Worm (Caenorhabditis elegans): ENCODE results near the gene qars-1.

The qars-1 gene

ce11 chrIV:15025384-15025783, 12.4 kb upstream of the qars-1 start, which contains the start of gene fcd-2:
Gene fcd-2, plus strand, starts transcription at chrIV:15025710.
- TF ChIP-seq lsy-2 (tag; optimal IDR thresholded peaks at IDR 0.05), result peak in 1 of 2 experiments; percentile 67
- no peak for TF ChIP-seq ama-1 (optimal IDR thresholded peaks at IDR 0.05)
- TF ChIP-seq nhr-25 (tag; optimal IDR thresholded peaks at IDR 0.05), result peak; percentile 22
- TF ChIP-seq lin-13 (GFP tag; optimal IDR thresholded peaks at IDR 0.05), result peak; percentile 63
- peak; percentile 21 for TF ChIP-seq sma-3 (GFP tag; optimal IDR thresholded peaks at IDR 0.05)
- TF ChIP-seq crh-2 (tag; optimal IDR thresholded peaks at IDR 0.05), result peak; percentile 48
- TF ChIP-seq ztf-4 (tag; optimal IDR thresholded peaks at IDR 0.05), result peak; percentile 3
- no peak for TF ChIP-seq sem-4 (tag; optimal IDR thresholded peaks at IDR 0.05)
- TF ChIP-seq sma-9 (GFP tag; optimal IDR thresholded peaks at IDR 0.05), result no peak
- TF ChIP-seq sma-9 (tag; optimal IDR thresholded peaks at IDR 0.05), result no peak
- TF ChIP-seq aly-2 (tag; optimal IDR thresholded peaks at IDR 0.05), result no peak
- peak; percentile 66 for TF ChIP-seq C34F6.9 (tag; optimal IDR thresholded peaks at IDR 0.05)
- TF ChIP-seq unc-55 (GFP tag; optimal IDR thresholded peaks at IDR 0.05), result peak; percentile 76
- peak; percentile 73 for TF ChIP-seq nhr-129 (tag; optimal IDR thresholded peaks at IDR 0.05)
- TF ChIP-seq mbf-1 (tag; optimal IDR thresholded peaks at IDR 0.05), result no peak
- TF ChIP-seq nhr-6 (tag; optimal IDR thresholded peaks at IDR 0.05), result no peak
- TF ChIP-seq fos-1 (tag; optimal IDR thresholded peaks at IDR 0.05), result peak; percentile 24
- TF ChIP-seq dmd-4 (tag; optimal IDR thresholded peaks at IDR 0.05), result no peak
- TF ChIP-seq gmeb-1 (tag; optimal IDR thresholded peaks at IDR 0.05), result peak; percentile 86
- no peak for TF ChIP-seq nhr-237 (tag; optimal IDR thresholded peaks at IDR 0.05)

- TF ChIP-seq nhr-77 (tag; optimal IDR thresholded peaks at IDR 0.05) (no peak), mdl-1 (tag; optimal IDR thresholded peaks at IDR 0.05) (no peak), nhr-10 (tag; optimal IDR thresholded peaks at IDR 0.05) (no peak), peb-1 (tag; optimal IDR thresholded peaks at IDR 0.05) (no peak), F13H6.1 (tag; optimal IDR thresholded peaks at IDR 0.05) (no peak)
Measured at ce11 chrIV:15024426-15024825, 11.4 kb upstream of the qars-1 start.

- no peak for TF ChIP-seq lin-39 (tag; optimal IDR thresholded peaks at IDR 0.05)
- TF ChIP-seq mbf-1 (tag; optimal IDR thresholded peaks at IDR 0.05), result no peak
- peak; percentile 51 for TF ChIP-seq unc-55 (GFP tag; optimal IDR thresholded peaks at IDR 0.05)
- TF ChIP-seq ceh-82 (tag; optimal IDR thresholded peaks at IDR 0.05), result no peak
- no peak for TF ChIP-seq nhr-6 (tag; optimal IDR thresholded peaks at IDR 0.05)
- TF ChIP-seq lin-13 (GFP tag; optimal IDR thresholded peaks at IDR 0.05), result no peak
- peak; percentile 88 for TF ChIP-seq nhr-129 (tag; optimal IDR thresholded peaks at IDR 0.05)
- no peak for TF ChIP-seq nhr-237 (tag; optimal IDR thresholded peaks at IDR 0.05)
- no peak for TF ChIP-seq alr-1 (tag; optimal IDR thresholded peaks at IDR 0.05)
- no peak for TF ChIP-seq crh-2 (tag; optimal IDR thresholded peaks at IDR 0.05)
- no peak for TF ChIP-seq unc-62 (GFP tag; optimal IDR thresholded peaks at IDR 0.05)
- TF ChIP-seq elt-1 (tag; optimal IDR thresholded peaks at IDR 0.05), result no peak
- TF ChIP-seq zag-1 (tag; optimal IDR thresholded peaks at IDR 0.05), result peak; percentile 21
- TF ChIP-seq unc-39 (tag; optimal IDR thresholded peaks at IDR 0.05), result no peak
- TF ChIP-seq nhr-23 (tag; optimal IDR thresholded peaks at IDR 0.05), result no peak
- TF ChIP-seq lsy-2 (tag; optimal IDR thresholded peaks at IDR 0.05), result peak in 1 of 2 experiments; percentile 52
- TF ChIP-seq blmp-1 (tag; optimal IDR thresholded peaks at IDR 0.05; ENCODE audit: insufficient read depth), result no peak
- peak; percentile 33 for TF ChIP-seq F13H6.1 (tag; optimal IDR thresholded peaks at IDR 0.05)
- peak; percentile 65 for TF ChIP-seq C34F6.9 (tag; optimal IDR thresholded peaks at IDR 0.05)
- TF ChIP-seq ceh-16 (tag; optimal IDR thresholded peaks at IDR 0.05), result no peak
- no peak for TF ChIP-seq sma-3 (GFP tag; optimal IDR thresholded peaks at IDR 0.05)
- no peak for TF ChIP-seq nhr-21 (tag; optimal IDR thresholded peaks at IDR 0.05)
- no peak for TF ChIP-seq mab-5 (tag; optimal IDR thresholded peaks at IDR 0.05)
- peak; percentile 24 for TF ChIP-seq lin-11 (tag; optimal IDR thresholded peaks at IDR 0.05)
- TF ChIP-seq Y55F3AM.14 (GFP tag; optimal IDR thresholded peaks at IDR 0.05), result no peak
- no peak for TF ChIP-seq peb-1 (tag; optimal IDR thresholded peaks at IDR 0.05)
- TF ChIP-seq elt-3 (tag; optimal IDR thresholded peaks at IDR 0.05), result no peak
- no peak for TF ChIP-seq snpc-4 (tag; optimal IDR thresholded peaks at IDR 0.05)
- TF ChIP-seq nhr-77 (tag; optimal IDR thresholded peaks at IDR 0.05), result no peak
- TF ChIP-seq ama-1 (optimal IDR thresholded peaks at IDR 0.05), result no peak
- TF ChIP-seq sem-4 (tag; optimal IDR thresholded peaks at IDR 0.05), result no peak
- no peak for TF ChIP-seq nhr-12 (tag; optimal IDR thresholded peaks at IDR 0.05)
Measured at ce11 chrIV:15020958-15021357, 8.0 kb upstream of the qars-1 start.
